Fruit fly (Drosophila melanogaster) whole organism: ENCODE results near the gene Naa40.

Experiments
- CG8478 ChIP-seq: fragments of >200 bp; optimal IDR thresholded peaks from 2 replicates; lab custom pipeline; 2018; ENCODE audit warnings: inconsistent platforms
- Dll ChIP-seq: fragments of >200 bp; optimal IDR thresholded peaks from 2 replicates; lab custom pipeline; 2017
- EcR ChIP-seq, 2 experiments: fragments of >200 bp; optimal IDR thresholded peaks; 2 replicates each; lab custom pipeline; 2017; ENCODE audit warnings: missing biosample characterization in 2 of 2, missing genetic modification characterization in 2 of 2, missing genetic modification reagents in 2 of 2
- pan ChIP-seq: fragments of >200 bp; optimal IDR thresholded peaks from 2 replicates; lab custom pipeline; 2017
- psq ChIP-seq: fragments of >200 bp; optimal IDR thresholded peaks from 2 replicates; lab custom pipeline; 2017
- usp ChIP-seq: fragments of >200 bp; optimal IDR thresholded peaks from 2 replicates; lab custom pipeline; 2017; ENCODE audit warnings: missing biosample characterization, missing genetic modification characterization, mixed read lengths

The Naa40 gene

dm6 chr3R:29762297-29762696 lies 37.5 kb upstream of the Naa40 start:
- no peak for TF ChIP-seq CG8478 (lab: Kevin White, UChicago)
- TF ChIP-seq pan (lab: Kevin White, UChicago) = no peak
- no peak for TF ChIP-seq psq
- no peak for TF ChIP-seq usp (GFP tag; lab: Kevin White, UChicago)
- no peak for TF ChIP-seq Dll (lab: Kevin White, UChicago)

dm6 chr3R:29761569-29761968 lies 36.8 kb upstream of the Naa40 start:
- TF ChIP-seq CG8478 (lab: Kevin White, UChicago) (no peak), pan (lab: Kevin White, UChicago) (no peak), usp (GFP tag; lab: Kevin White, UChicago) (no peak), EcR (GFP tag; optimal IDR thresholded peaks at IDR 0.05; lab: Kevin White, UChicago) (no peak), psq (no peak), Dll (lab: Kevin White, UChicago) (no peak)

- TF ChIP-seq EcR (GFP tag; optimal IDR thresholded peaks at IDR 0.05; lab: Kevin White, UChicago) = no peak
- TF ChIP-seq psq = no peak
- no peak for TF ChIP-seq CG8478 (lab: Kevin White, UChicago)
- TF ChIP-seq Dll (lab: Kevin White, UChicago) = no peak
- TF ChIP-seq usp (GFP tag; lab: Kevin White, UChicago) = no peak
- TF ChIP-seq pan (lab: Kevin White, UChicago) = no peak
Measured at dm6 chr3R:29760042-29760441, 35.3 kb upstream of the Naa40 start.

dm6 chr3R:29758734-29759131 lies 34.0 kb upstream of the Naa40 start:
- TF ChIP-seq usp (GFP tag; lab: Kevin White, UChicago) = no peak
- TF ChIP-seq EcR (GFP tag; optimal IDR thresholded peaks at IDR 0.05; lab: Kevin White, UChicago) = no peak
- no peak for TF ChIP-seq pan (lab: Kevin White, UChicago)
- TF ChIP-seq Dll (lab: Kevin White, UChicago) = no peak
- no peak for TF ChIP-seq CG8478 (lab: Kevin White, UChicago)
- no peak for TF ChIP-seq psq

dm6 chr3R:29758129-29758733 lies 33.5 kb upstream of the Naa40 start:
- TF ChIP-seq pan (lab: Kevin White, UChicago) (no peak), psq (no peak), usp (GFP tag; lab: Kevin White, UChicago) (no peak), EcR (GFP tag; optimal IDR thresholded peaks at IDR 0.05; lab: Kevin White, UChicago) (no peak), Dll (lab: Kevin White, UChicago) (no peak), CG8478 (lab: Kevin White, UChicago) (no peak)

dm6 chr3R:29757681-29758080 lies 32.9 kb upstream of the Naa40 start:
- TF ChIP-seq Dll (lab: Kevin White, UChicago) (no peak), usp (GFP tag; lab: Kevin White, UChicago) (no peak), EcR (GFP tag; optimal IDR thresholded peaks at IDR 0.05; lab: Kevin White, UChicago) (no peak), CG8478 (lab: Kevin White, UChicago) (no peak), pan (lab: Kevin White, UChicago) (no peak), psq (no peak)

dm6 chr3R:29757226-29757625 lies 32.5 kb upstream of the Naa40 start:
- TF ChIP-seq psq (no peak), pan (lab: Kevin White, UChicago) (no peak), CG8478 (lab: Kevin White, UChicago) (no peak), Dll (lab: Kevin White, UChicago) (no peak), usp (GFP tag; lab: Kevin White, UChicago) (no peak), EcR (GFP tag; optimal IDR thresholded peaks at IDR 0.05; lab: Kevin White, UChicago) (no peak)

dm6 chr3R:29756153-29756552 lies 31.4 kb upstream of the Naa40 start:
- TF ChIP-seq pan (lab: Kevin White, UChicago) (no peak), usp (GFP tag; lab: Kevin White, UChicago) (no peak), Dll (lab: Kevin White, UChicago) (no peak), EcR (GFP tag; optimal IDR thresholded peaks at IDR 0.05; lab: Kevin White, UChicago) (no peak), psq (no peak), CG8478 (lab: Kevin White, UChicago) (no peak)

- no peak for TF ChIP-seq EcR (GFP tag; optimal IDR thresholded peaks at IDR 0.05; lab: Kevin White, UChicago)
- no peak for TF ChIP-seq psq
- no peak for TF ChIP-seq CG8478 (lab: Kevin White, UChicago)
- no peak for TF ChIP-seq usp (GFP tag; lab: Kevin White, UChicago)
- TF ChIP-seq Dll (lab: Kevin White, UChicago) = no peak
- TF ChIP-seq pan (lab: Kevin White, UChicago) = no peak
Measured at dm6 chr3R:29755248-29755647, 30.5 kb upstream of the Naa40 start.

- no peak for TF ChIP-seq EcR (GFP tag; optimal IDR thresholded peaks at IDR 0.05; lab: Kevin White, UChicago)
- TF ChIP-seq psq = no peak
- TF ChIP-seq usp (GFP tag; lab: Kevin White, UChicago) = no peak
- no peak for TF ChIP-seq Dll (lab: Kevin White, UChicago)
- TF ChIP-seq pan (lab: Kevin White, UChicago) = no peak
- no peak for TF ChIP-seq CG8478 (lab: Kevin White, UChicago)
Measured at dm6 chr3R:29749304-29750066, 24.7 kb upstream of the Naa40 start.

dm6 chr3R:29748591-29749303 lies 24.0 kb upstream of the Naa40 start, which contains the start of the genes ATPsyngamma and yata:
Gene ATPsyngamma (minus strand): TSS chr3R:29749163.
Gene yata (plus strand): TSS chr3R:29749219.
- TF ChIP-seq psq = no peak
